Worm (Caenorhabditis elegans): Measurements from ENCODE around the gene srsx-12.

DNA sequence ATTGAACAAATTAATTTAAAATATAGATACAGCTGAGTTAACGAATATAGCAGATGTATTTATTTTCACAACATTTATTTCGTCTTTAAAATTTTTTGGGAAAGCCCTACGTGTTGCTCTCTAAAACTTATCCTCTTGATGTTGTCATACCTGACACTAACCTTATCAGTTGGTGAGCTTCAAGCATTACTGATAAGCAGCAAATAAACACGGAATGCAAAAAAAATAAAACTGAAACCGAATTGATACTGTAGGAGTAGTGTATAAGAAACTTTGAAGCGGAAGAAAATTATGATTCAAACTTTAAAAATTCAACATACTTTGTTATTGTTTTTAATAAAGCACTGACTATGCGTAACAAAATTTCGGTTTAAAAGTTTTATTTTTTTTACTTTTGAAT is 45.7 kb downstream of the srsx-12 start:
- TF ChIP-seq lin-13 (GFP tag; optimal IDR thresholded peaks at IDR 0.05) (no peak), nhr-12 (tag; optimal IDR thresholded peaks at IDR 0.05) (no peak), lin-11 (tag; optimal IDR thresholded peaks at IDR 0.05) (no peak), nhr-237 (tag; optimal IDR thresholded peaks at IDR 0.05) (no peak), ztf-11 (tag; optimal IDR thresholded peaks at IDR 0.05) (no peak), lsy-2 (tag; optimal IDR thresholded peaks at IDR 0.05) (no peak), lin-39 (tag; optimal IDR thresholded peaks at IDR 0.05) (no peak)
